Worm (Caenorhabditis elegans): ENCODE results near the gene T01C3.11.

T01C3.11 gene

ce11 chrV:14999485-15000023 is at the start of gene T01C3.11:
Gene T01C3.11 (plus strand): TSS chrV:14999535.
- TF ChIP-seq ets-4 (tag; optimal IDR thresholded peaks at IDR 0.05) = no peak
- no peak for TF ChIP-seq nfya-1 (tag; optimal IDR thresholded peaks at IDR 0.05)
- no peak for TF ChIP-seq pat-9 (tag; optimal IDR thresholded peaks at IDR 0.05)
- TF ChIP-seq ceh-18 (tag; optimal IDR thresholded peaks at IDR 0.05) = no peak
- TF ChIP-seq pros-1 (tag; optimal IDR thresholded peaks at IDR 0.05) = no peak
- TF ChIP-seq hlh-13 (GFP tag; optimal IDR thresholded peaks at IDR 0.05) = no peak
- TF ChIP-seq ceh-14 (tag; optimal IDR thresholded peaks at IDR 0.05) = no peak
- no peak for TF ChIP-seq ceh-22 (tag; optimal IDR thresholded peaks at IDR 0.05)
- TF ChIP-seq ceh-24 (tag; optimal IDR thresholded peaks at IDR 0.05) = no peak
- no peak for TF ChIP-seq eyg-1 (tag; optimal IDR thresholded peaks at IDR 0.05)
- TF ChIP-seq ama-1 (optimal IDR thresholded peaks at IDR 0.05) = no peak
- TF ChIP-seq fax-1 (tag; optimal IDR thresholded peaks at IDR 0.05) = no peak
- no peak for TF ChIP-seq rnt-1 (tag; optimal IDR thresholded peaks at IDR 0.05)
- TF ChIP-seq tbx-7 (tag; optimal IDR thresholded peaks at IDR 0.05) = no peak

ce11 chrV:14954633-14955032 is 44.7 kb upstream of the T01C3.11 start, which contains the start of gene C30G7.5:
Gene C30G7.5 (minus strand): TSS chrV:14954733.
- TF ChIP-seq C38D4.7 (GFP tag; optimal IDR thresholded peaks at IDR 0.05) (no peak), pag-3 (tag; optimal IDR thresholded peaks at IDR 0.05; ENCODE audit: borderline replicate concordance) (no peak), sox-2 (GFP tag; IDR thresholded peaks at IDR 0.05) (no peak), Y22D7AL.16 (tag; optimal IDR thresholded peaks at IDR 0.05) (no peak), gmeb-2 (tag; optimal IDR thresholded peaks at IDR 0.05) (no peak), ceh-24 (tag; optimal IDR thresholded peaks at IDR 0.05) (no peak), ceh-34 (tag; optimal IDR thresholded peaks at IDR 0.05) (no peak), fkh-10 (GFP tag; optimal IDR thresholded peaks at IDR 0.05) (no peak), unc-55 (GFP tag; optimal IDR thresholded peaks at IDR 0.05) (no peak)

ce11 chrV:14955676-14956075 is 43.7 kb upstream of the T01C3.11 start, which contains the start of gene F02D8.9:
Gene F02D8.9 (minus strand): TSS chrV:14955776.
- no peak for TF ChIP-seq fax-1 (tag; optimal IDR thresholded peaks at IDR 0.05)
- no peak for TF ChIP-seq dmd-4 (tag; optimal IDR thresholded peaks at IDR 0.05; ENCODE audit: borderline replicate concordance)

DNA sequence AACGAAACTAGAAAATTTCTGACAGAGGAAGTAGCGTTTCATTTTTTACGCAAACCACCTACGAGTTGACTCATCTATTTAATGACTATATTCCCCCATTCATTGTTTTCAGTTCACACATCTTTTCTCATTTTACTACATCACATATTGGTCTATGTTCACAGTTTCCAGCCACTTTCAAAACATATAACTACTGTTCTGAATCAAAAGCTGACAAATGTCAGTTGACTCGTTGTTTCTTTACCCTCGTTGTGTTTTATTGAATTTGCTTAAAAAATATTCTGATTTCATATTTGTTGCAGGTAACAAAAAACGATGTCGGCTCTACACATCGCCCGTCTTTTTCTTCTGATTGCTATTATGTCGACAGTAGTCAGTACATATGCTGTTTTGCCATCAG is 28.2 kb upstream of the T01C3.11 start, which contains the start of gene nlp-59:
nlp-59 (plus strand) TSS at position 301 of the 400 bp plus-strand sequence.
- no peak for TF ChIP-seq T23F11.4 (GFP tag; optimal IDR thresholded peaks at IDR 0.05)
- no peak for TF ChIP-seq fkh-6 (tag; optimal IDR thresholded peaks at IDR 0.05)
- TF ChIP-seq ets-4 (tag; optimal IDR thresholded peaks at IDR 0.05) = no peak

DNA sequence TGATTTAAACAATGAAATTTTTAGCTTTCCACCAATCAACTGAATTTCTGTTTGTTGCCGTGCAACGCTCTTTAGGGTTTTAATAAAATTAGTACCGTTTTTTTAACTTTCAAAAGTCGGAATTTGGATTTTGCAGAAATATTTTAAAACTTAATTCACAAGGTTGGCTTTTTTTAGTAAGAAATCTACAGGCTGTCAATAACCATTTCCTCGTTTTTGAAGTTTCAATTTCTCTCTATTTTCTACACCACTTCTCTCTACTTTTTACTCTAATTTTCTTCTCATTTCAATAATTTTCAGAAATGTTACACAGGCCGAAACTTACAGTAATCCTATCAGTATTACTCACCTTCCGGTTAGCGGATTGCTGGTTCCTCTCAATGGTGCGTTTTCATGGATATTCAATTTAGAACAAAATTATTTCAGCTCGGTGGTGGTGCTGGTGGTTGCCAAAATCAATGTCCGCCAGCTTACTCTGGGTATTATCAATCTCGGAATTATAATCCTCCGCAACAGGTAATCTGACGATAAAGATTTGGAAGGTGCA is 21.1 kb upstream of the T01C3.11 start, which contains the start of the genes grd-12 and F02D8.1:
grd-12 (plus strand) TSS at position 301 of the 547 bp plus-strand sequence.
F02D8.1 (minus strand) TSS at position 497 of the 547 bp plus-strand sequence.
- no peak for TF ChIP-seq ceh-48 (tag; optimal IDR thresholded peaks at IDR 0.05)
- TF ChIP-seq hlh-8 (tag; optimal IDR thresholded peaks at IDR 0.05) = no peak
- TF ChIP-seq ceh-31 (tag; optimal IDR thresholded peaks at IDR 0.05) = no peak
- no peak for TF ChIP-seq ref-2 (tag; optimal IDR thresholded peaks at IDR 0.05)

ce11 chrV:14979937-14980336 is 19.4 kb upstream of the T01C3.11 start, which contains the start of gene xbx-1:
Gene xbx-1 (plus strand): TSS chrV:14980237.
- no peak for TF ChIP-seq ceh-24 (tag; optimal IDR thresholded peaks at IDR 0.05)
- no peak for TF ChIP-seq unc-55 (GFP tag; optimal IDR thresholded peaks at IDR 0.05)
- no peak for TF ChIP-seq nfya-1 (tag; optimal IDR thresholded peaks at IDR 0.05)
- TF ChIP-seq elt-2 (tag; optimal IDR thresholded peaks at IDR 0.05) = no peak
- no peak for TF ChIP-seq fkh-6 (tag; optimal IDR thresholded peaks at IDR 0.05)
- TF ChIP-seq ceh-30 (tag; optimal IDR thresholded peaks at IDR 0.05) = no peak
- TF ChIP-seq gmeb-2 (tag; optimal IDR thresholded peaks at IDR 0.05) = no peak
- TF ChIP-seq elt-4 (tag; optimal IDR thresholded peaks at IDR 0.05) = no peak
- TF ChIP-seq ceh-18 (tag; optimal IDR thresholded peaks at IDR 0.05) = no peak
- no peak for TF ChIP-seq npax-4 (tag; optimal IDR thresholded peaks at IDR 0.05)

All from whole organism, late embryonic.